Worm (Caenorhabditis elegans): Measurements from ENCODE around the gene math-16.

DNA sequence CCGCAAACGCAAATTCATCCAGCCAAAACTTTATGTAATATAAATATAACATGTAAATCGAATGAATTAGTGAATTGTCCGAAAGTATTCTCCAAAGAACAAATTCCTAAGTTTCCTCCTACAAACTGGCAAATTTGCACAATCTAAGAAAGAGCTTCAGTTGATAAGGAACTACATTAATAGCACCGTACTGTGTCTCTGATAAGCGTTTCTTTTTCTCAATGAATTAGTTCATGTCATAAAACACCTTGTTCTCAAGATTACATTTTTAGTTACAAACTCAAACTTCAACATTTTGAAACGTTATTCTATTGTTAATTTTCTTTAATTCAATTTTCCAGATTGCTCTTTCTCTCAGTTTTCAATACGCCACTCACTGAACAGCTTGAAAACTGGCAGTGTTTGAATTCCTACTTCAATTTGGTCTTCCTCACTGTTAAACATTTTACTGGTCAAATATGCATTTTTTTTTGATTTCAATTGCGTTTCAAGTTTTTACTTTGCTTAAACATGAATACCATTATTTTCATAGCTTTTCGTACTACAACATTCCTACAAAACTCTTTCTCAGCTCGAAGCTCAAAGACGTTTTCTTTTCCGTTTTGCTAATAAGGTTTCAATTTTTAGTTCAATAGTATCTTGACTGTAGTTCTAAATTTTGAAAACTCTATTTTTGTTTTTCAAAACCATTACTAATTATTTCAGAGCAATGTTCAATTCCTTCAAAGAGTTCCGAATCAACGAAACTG lies 12.7 kb downstream of the math-16 start, which contains the start of gene math-15:
- TF ChIP-seq sptf-1 (tag; optimal IDR thresholded peaks at IDR 0.05), result no peak
- TF ChIP-seq efl-3 (GFP tag; optimal IDR thresholded peaks at IDR 0.05), result no peak
- TF ChIP-seq mep-1 (tag; optimal IDR thresholded peaks at IDR 0.05), result no peak
- TF ChIP-seq nhr-11 (tag; optimal IDR thresholded peaks at IDR 0.05), result no peak
- no peak for TF ChIP-seq unc-130 (tag; optimal IDR thresholded peaks at IDR 0.05)
- no peak for TF ChIP-seq elt-3 (tag; optimal IDR thresholded peaks at IDR 0.05)
